Worm (Caenorhabditis elegans): ENCODE measurements around the gene W08F4.12.
"Not testable (repeated sequence)": the region's sequence is repeated elsewhere in the genome, so short reads cannot be mapped to it uniquely, and the experiment has no call there.

Gene W08F4.12

ce11 chrII:601305-601704, 17.1 kb upstream of the W08F4.12 start (continued):
- peak; percentile 91 for TF ChIP-seq unc-86 (tag; optimal IDR thresholded peaks at IDR 0.05)
- peak; percentile 71 for TF ChIP-seq lin-14 (GFP tag; optimal IDR thresholded peaks at IDR 0.05)
- peak; percentile 10 for TF ChIP-seq nhr-90 (tag; optimal IDR thresholded peaks at IDR 0.05; ENCODE audit: poor library complexity)
- TF ChIP-seq mdl-1 (tag; optimal IDR thresholded peaks at IDR 0.05) = peak in 1 of 2 experiments; percentile 44
- peak; percentile 45 for TF ChIP-seq skn-1 (tag; optimal IDR thresholded peaks at IDR 0.05)
- TF ChIP-seq isw-1 (GFP tag; IDR thresholded peaks at IDR 0.05) = peak; percentile 15; the same call in 1 of the 2 replicates
- TF ChIP-seq tbx-2 (tag; optimal IDR thresholded peaks at IDR 0.05) = peak; percentile 30
- TF ChIP-seq nhr-47 (tag; optimal IDR thresholded peaks at IDR 0.05) = peak; percentile 60
- TF ChIP-seq nhr-77 (tag; optimal IDR thresholded peaks at IDR 0.05) = no peak
- TF ChIP-seq nhr-11 (tag; optimal IDR thresholded peaks at IDR 0.05) = peak; percentile 6
- no peak for TF ChIP-seq ztf-4 (tag; optimal IDR thresholded peaks at IDR 0.05)
- TF ChIP-seq aly-2 (tag; optimal IDR thresholded peaks at IDR 0.05) = no peak

ce11 chrII:596702-597101, 12.5 kb upstream of the W08F4.12 start:
- TF ChIP-seq C04F5.9 (tag; optimal IDR thresholded peaks at IDR 0.05) (no peak), efl-1 (optimal IDR thresholded peaks at IDR 0.05) (no peak), efl-1 (GFP tag; optimal IDR thresholded peaks at IDR 0.05 in 1 of 2) (peak in 1 of 2 experiments; percentile 49)

DNA sequence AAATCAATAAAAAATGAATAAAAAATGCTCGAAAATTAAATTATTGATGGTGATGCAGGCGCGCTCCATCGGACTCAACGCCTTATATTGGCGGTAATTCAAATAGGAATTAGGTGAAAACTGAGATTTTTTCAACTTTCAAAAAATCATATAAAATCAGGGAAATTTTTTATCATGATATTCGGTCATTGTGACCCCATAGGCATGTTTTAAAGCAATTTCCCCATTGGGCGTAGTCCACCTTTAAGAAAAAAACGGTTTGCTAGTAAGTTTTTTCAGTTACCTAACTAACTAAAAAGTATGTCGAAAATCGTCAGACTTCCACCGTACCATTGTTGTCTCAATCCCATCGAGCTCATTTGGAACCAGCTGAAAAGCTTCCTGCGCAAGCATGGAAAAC, 9.0 kb upstream of the W08F4.12 start, which contains the start of gene W08F4.1:
W08F4.1 (plus strand) TSS at position 301 of the 400 bp plus-strand sequence.
- not testable (repeated sequence) for TF ChIP-seq efl-1 (optimal IDR thresholded peaks at IDR 0.05); efl-1 (GFP tag; optimal IDR thresholded peaks at IDR 0.05 in 1 of 2); nhr-77 (tag; optimal IDR thresholded peaks at IDR 0.05); C04F5.9 (tag; optimal IDR thresholded peaks at IDR 0.05)

DNA sequence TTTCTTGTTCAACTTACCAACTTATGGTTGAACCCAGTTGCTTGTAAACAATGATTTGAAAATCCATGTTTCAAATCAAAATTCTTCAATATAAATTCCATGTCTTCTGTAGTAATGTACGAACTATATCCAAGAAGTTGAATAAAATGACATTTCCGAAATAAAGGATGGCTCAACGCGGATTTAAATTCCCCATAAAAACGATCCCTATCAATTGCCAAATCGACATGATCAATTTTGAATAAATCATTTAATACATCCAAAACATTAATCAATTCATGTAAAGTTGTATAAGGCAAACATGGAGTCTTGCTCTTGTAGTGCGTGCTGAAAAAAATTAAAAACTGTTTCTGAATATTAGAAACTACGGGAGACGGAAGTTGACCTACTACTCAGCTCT, 6.9 kb upstream of the W08F4.12 start, which contains the start of gene W08F4.10:
W08F4.10 (minus strand) TSS at position 101 of the 400 bp plus-strand sequence.
- no peak for TF ChIP-seq efl-1 (optimal IDR thresholded peaks at IDR 0.05)
- TF ChIP-seq efl-1 (GFP tag; optimal IDR thresholded peaks at IDR 0.05 in 1 of 2) = peak in 1 of 2 experiments; percentile 13
- TF ChIP-seq aha-1 (tag; optimal IDR thresholded peaks at IDR 0.05) = no peak

DNA sequence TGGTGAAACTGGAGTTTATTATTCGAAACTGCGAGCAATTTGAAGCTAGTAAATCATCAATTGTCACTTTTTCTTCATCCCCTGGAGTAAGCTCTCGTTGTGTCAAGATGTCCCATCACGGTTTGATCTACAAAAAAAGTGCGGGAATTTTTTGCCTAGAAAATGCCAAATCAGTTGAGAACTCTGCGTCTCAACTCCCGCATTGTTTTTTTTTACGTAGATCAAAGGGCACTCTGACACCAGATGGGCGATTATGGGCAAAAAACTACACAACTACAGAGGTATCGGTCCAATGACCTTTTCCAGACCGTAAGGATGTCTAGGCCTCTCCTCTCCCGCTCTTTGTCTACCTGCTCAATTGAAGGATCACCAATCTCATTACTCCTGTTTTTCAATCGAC, 3.3 kb upstream of the W08F4.12 start, which contains the start of gene fbxb-34:
fbxb-34 (plus strand) TSS at position 301 of the 400 bp plus-strand sequence.
- TF ChIP-seq nhr-19 (GFP tag; conservative IDR thresholded peaks at IDR 0.05) (no peak), tbx-2 (tag; optimal IDR thresholded peaks at IDR 0.05) (no peak), tlp-1 (tag; optimal IDR thresholded peaks at IDR 0.05) (no peak), lin-39 (tag; optimal IDR thresholded peaks at IDR 0.05) (no peak), ceh-82 (tag; optimal IDR thresholded peaks at IDR 0.05) (no peak), grh-1 (GFP tag; IDR thresholded peaks at IDR 0.05) (no peak), ets-5 (GFP tag; IDR thresholded peaks at IDR 0.05) (no peak), ceh-8 (GFP tag; optimal IDR thresholded peaks at IDR 0.05) (no peak), unc-98 (GFP tag; IDR thresholded peaks at IDR 0.05) (no peak), blmp-1 (tag; optimal IDR thresholded peaks at IDR 0.05) (no peak), jun-1 (tag; optimal IDR thresholded peaks at IDR 0.05) (no peak), nhr-11 (tag; optimal IDR thresholded peaks at IDR 0.05) (no peak), dpl-1 (GFP tag; optimal IDR thresholded peaks at IDR 0.05) (no peak), pag-3 (tag; optimal IDR thresholded peaks at IDR 0.05; ENCODE audit: borderline replicate concordance, insufficient read depth) (no peak)

DNA sequence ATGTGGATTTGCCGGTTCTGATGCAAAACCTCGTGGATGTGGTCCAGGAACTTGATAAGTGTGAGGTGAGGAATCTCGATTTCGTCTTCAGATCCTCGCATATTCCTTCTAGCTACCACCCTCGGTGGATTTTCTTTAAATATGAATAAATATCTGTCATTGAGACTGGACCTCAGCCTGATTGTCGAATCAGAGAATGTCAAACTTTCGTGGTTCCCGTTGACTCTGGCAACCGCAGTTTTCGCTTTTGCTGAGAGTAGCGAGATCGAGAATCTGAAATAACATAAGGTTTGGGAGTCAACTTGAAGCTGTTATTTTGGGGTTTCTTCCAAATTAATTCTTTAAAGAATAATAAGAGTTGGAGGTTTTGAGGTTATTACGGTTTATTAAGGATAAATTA, 1.6 kb downstream of the W08F4.12 start, which contains the start of gene fbxb-14:
fbxb-14 (minus strand) TSS at position 101 of the 400 bp plus-strand sequence.
- TF ChIP-seq efl-3 (GFP tag; optimal IDR thresholded peaks at IDR 0.05) = no peak
- no peak for TF ChIP-seq nhr-237 (tag; optimal IDR thresholded peaks at IDR 0.05)
- TF ChIP-seq tbx-2 (tag; optimal IDR thresholded peaks at IDR 0.05) = no peak
- TF ChIP-seq swsn-7 (tag; optimal IDR thresholded peaks at IDR 0.05) = no peak
